Fruit fly (Drosophila melanogaster) Kc167 (cell line): ENCODE data around the gene CG7789.

Source experiments
- Myc ChIP-seq: fragments of >200 bp; optimal IDR thresholded peaks from 2 replicates; lab custom pipeline; 2017; ENCODE audit warnings: missing external identifiers
- Sin3A ChIP-seq: fragments of >200 bp; optimal IDR thresholded peaks from 2 replicates; lab custom pipeline; 2018; ENCODE audit warnings: missing external identifiers
- h ChIP-seq: fragments of >200 bp; optimal IDR thresholded peaks from 3 replicates; lab custom pipeline; 2018; ENCODE audit warnings: missing external identifiers
- insv ChIP-seq: fragments of >200 bp; optimal IDR thresholded peaks from 3 replicates; lab custom pipeline; 2018; ENCODE audit warnings: missing external identifiers
- psq ChIP-seq: fragments of >200 bp; optimal IDR thresholded peaks from 2 replicates; lab custom pipeline; 2017; ENCODE audit warnings: missing external identifiers
- ttk ChIP-seq: sonication (Bioruptor generic); optimal IDR thresholded peaks from 2 replicates; lab custom pipeline; 2017; ENCODE audit warnings: missing external identifiers

Gene CG7789

dm6 chr3R:29777213-29777612 is 25.8 kb upstream of the CG7789 start:
- TF ChIP-seq ttk (lab: Kevin White, UChicago) (no peak), insv (no peak), Myc (no peak), h (lab: Kevin White, UChicago) (no peak), Sin3A (lab: Kevin White, UChicago) (no peak), psq (lab: Kevin White, UChicago) (no peak)

- no peak for TF ChIP-seq psq (lab: Kevin White, UChicago)
- no peak for TF ChIP-seq insv
- no peak for TF ChIP-seq Myc
- TF ChIP-seq Sin3A (lab: Kevin White, UChicago), result no peak
- no peak for TF ChIP-seq h (lab: Kevin White, UChicago)
- no peak for TF ChIP-seq ttk (lab: Kevin White, UChicago)
These were observed 24.6 kb upstream of the CG7789 start for dm6 chr3R:29778139-29778984.

dm6 chr3R:29778985-29779298 is 24.1 kb upstream of the CG7789 start:
- TF ChIP-seq Sin3A (lab: Kevin White, UChicago), result no peak
- no peak for TF ChIP-seq insv
- no peak for TF ChIP-seq psq (lab: Kevin White, UChicago)
- TF ChIP-seq h (lab: Kevin White, UChicago), result no peak
- no peak for TF ChIP-seq Myc
- no peak for TF ChIP-seq ttk (lab: Kevin White, UChicago)

- TF ChIP-seq Sin3A (lab: Kevin White, UChicago) (no peak), insv (no peak), psq (lab: Kevin White, UChicago) (no peak)
These were observed 22.5 kb upstream of the CG7789 start, which contains the start of gene fig for dm6 chr3R:29780402-29781029. fig (minus strand) TSS chr3R:29780452.

dm6 chr3R:29781874-29782273 is 21.1 kb upstream of the CG7789 start:
- TF ChIP-seq h (lab: Kevin White, UChicago) (no peak), psq (lab: Kevin White, UChicago) (no peak), Myc (no peak), ttk (lab: Kevin White, UChicago) (no peak)

- TF ChIP-seq Sin3A (lab: Kevin White, UChicago) (no peak), h (lab: Kevin White, UChicago) (no peak), Myc (no peak), ttk (lab: Kevin White, UChicago) (no peak), insv (no peak), psq (lab: Kevin White, UChicago) (no peak)
These were observed 20.6 kb upstream of the CG7789 start for dm6 chr3R:29782367-29782766.

- no peak for TF ChIP-seq insv
- no peak for TF ChIP-seq psq (lab: Kevin White, UChicago)
- no peak for TF ChIP-seq Myc
- TF ChIP-seq Sin3A (lab: Kevin White, UChicago), result no peak
- no peak for TF ChIP-seq h (lab: Kevin White, UChicago)
- TF ChIP-seq ttk (lab: Kevin White, UChicago), result no peak
These were observed 19.8 kb upstream of the CG7789 start for dm6 chr3R:29783210-29783609.

- TF ChIP-seq Sin3A (lab: Kevin White, UChicago) (no peak), insv (no peak), h (lab: Kevin White, UChicago) (no peak), Myc (no peak), ttk (lab: Kevin White, UChicago) (no peak), psq (lab: Kevin White, UChicago) (no peak)
These were observed 17.8 kb upstream of the CG7789 start for dm6 chr3R:29785242-29785641.

- no peak for TF ChIP-seq Myc
These were observed 16.7 kb upstream of the CG7789 start for dm6 chr3R:29786016-29786996.

dm6 chr3R:29787891-29788549 is 15.0 kb upstream of the CG7789 start:
- TF ChIP-seq Myc (no peak), insv (no peak), ttk (lab: Kevin White, UChicago) (no peak), psq (lab: Kevin White, UChicago) (no peak), h (lab: Kevin White, UChicago) (no peak), Sin3A (lab: Kevin White, UChicago) (no peak)

- TF ChIP-seq h (lab: Kevin White, UChicago) (no peak), insv (no peak), ttk (lab: Kevin White, UChicago) (no peak), Sin3A (lab: Kevin White, UChicago) (no peak), psq (lab: Kevin White, UChicago) (no peak), Myc (no peak)
These were observed 12.8 kb upstream of the CG7789 start for dm6 chr3R:29790183-29790582.
